Worm (Caenorhabditis elegans) whole organism, young adult: ENCODE results near the gene rpn-5.

ENCODE experiments used
- B0336.3 ChIP-seq: fragments of 200-800 bp; sonication (Bioruptor generic); IDR thresholded peaks from 2 replicates; pipeline ENCODE4 v1.3.6; 2022; ENCODE audit warnings: missing genetic modification characterization, missing compliant biosample characterization
- F10E7.11 ChIP-seq: sonication (generic microtip); optimal IDR thresholded peaks from 2 replicates; lab custom pipeline; 2017; ENCODE audit warnings: mild to moderate bottlenecking, missing genetic modification characterization, moderate library complexity, missing compliant biosample characterization
- F49E8.2 ChIP-seq: sonication (generic microtip); optimal IDR thresholded peaks from 3 replicates; lab custom pipeline; 2017; ENCODE audit warnings: missing genetic modification characterization, mild to moderate bottlenecking, missing compliant biosample characterization, antibody characterized with exemption, moderate library complexity; ENCODE audit not compliant: insufficient read depth
- atf-7 ChIP-seq: sonication (generic microtip); optimal IDR thresholded peaks from 2 replicates; lab custom pipeline; 2017; ENCODE audit warnings: mild to moderate bottlenecking, missing genetic modification characterization, missing compliant biosample characterization
- attf-5 ChIP-seq: fragments of 200-800 bp; sonication (Bioruptor generic); optimal IDR thresholded peaks from 2 replicates; lab custom pipeline; 2018; ENCODE audit warnings: mild to moderate bottlenecking, missing genetic modification characterization, missing compliant biosample characterization
- bed-1 ChIP-seq: fragments of 200-800 bp; sonication (Bioruptor generic); IDR thresholded peaks from 2 replicates; pipeline ENCODE4 v1.3.6; 2022; ENCODE audit warnings: missing genetic modification reagents, missing genetic modification characterization, missing compliant biosample characterization
- chd-7 ChIP-seq: sonication (generic microtip); optimal IDR thresholded peaks from 2 replicates; lab custom pipeline; 2016; ENCODE audit warnings: mild to moderate bottlenecking, missing genetic modification characterization, moderate library complexity, missing compliant biosample characterization
- lin-35 ChIP-seq, 3 experiments: fragments of 150-350 bp in 2 of 3; sonication (generic microtip) in 1 of 3; optimal IDR thresholded peaks; 2 replicates each; lab custom pipeline; 2014 to 2018; ENCODE audit warnings: missing biosample characterization in 3 of 3, missing genetic modification characterization in 3 of 3, missing genetic modification reagents in 3 of 3
- lin-40 ChIP-seq: sonication (generic microtip); optimal IDR thresholded peaks from 2 replicates; lab custom pipeline; 2016; ENCODE audit warnings: missing genetic modification characterization, mild to moderate bottlenecking, missing compliant biosample characterization, missing genotype, missing genetic modification reagents
- nhr-179 ChIP-seq: sonication (generic microtip); optimal IDR thresholded peaks from 2 replicates; lab custom pipeline; 2016; ENCODE audit warnings: mild to moderate bottlenecking, missing genetic modification characterization, missing compliant biosample characterization
- pha-4 ChIP-seq: fragments of 150-350 bp; sonication (generic microtip); optimal IDR thresholded peaks from 2 replicates; lab custom pipeline; 2014; ENCODE audit warnings: missing biosample characterization, missing genetic modification reagents, missing genetic modification characterization
- sdz-38 ChIP-seq: sonication (generic microtip); optimal IDR thresholded peaks from 2 replicates; lab custom pipeline; 2016; ENCODE audit warnings: missing genotype, missing genetic modification characterization, missing compliant biosample characterization
- tbx-9 ChIP-seq: sonication (generic microtip); optimal IDR thresholded peaks from 2 replicates; lab custom pipeline; 2016; ENCODE audit warnings: borderline replicate concordance, missing genetic modification characterization, inconsistent platforms, missing compliant biosample characterization

ce11 chrII:4736585-4736984, 38.4 kb upstream of the rpn-5 start:
- TF ChIP-seq bed-1 (GFP tag; lab: Robert Waterston, UW) (no peak), F10E7.11 (no peak), lin-40 (tag; lab: Kevin White, UChicago) (no peak), lin-35 (GFP tag; optimal IDR thresholded peaks at IDR 0.05; lab: Kevin White, UChicago) (no peak), pha-4 (no peak), chd-7 (tag; lab: Kevin White, UChicago) (no peak), tbx-9 (tag; lab: Kevin White, UChicago) (no peak), atf-7 (tag; lab: Kevin White, UChicago) (no peak), sdz-38 (tag; lab: Kevin White, UChicago) (no peak), nhr-179 (tag; lab: Kevin White, UChicago) (no peak), attf-5 (no peak), B0336.3 (GFP tag; lab: Robert Waterston, UW) (no peak), F49E8.2 (tag; lab: Kevin White, UChicago) (no peak)
